Worm (Caenorhabditis elegans) whole organism, L4 larva: ENCODE measurements around the gene fipr-13.

ENCODE experiments used
- F44E2.7 ChIP-seq: fragments of 200-800 bp; sonication (Bioruptor generic); IDR thresholded peaks from 2 replicates; pipeline ENCODE4 v2.1.2; 2022; ENCODE audit warnings: missing genetic modification characterization, missing compliant biosample characterization
- T26A8.4 ChIP-seq: fragments of 200-800 bp; sonication (Bioruptor generic); IDR thresholded peaks from 2 replicates; pipeline ENCODE4 v1.3.6; 2022; ENCODE audit warnings: missing genetic modification characterization, missing compliant biosample characterization
- Y105C5A.15 ChIP-seq: fragments of 200-800 bp; sonication (Bioruptor generic); IDR thresholded peaks from 2 replicates; pipeline ENCODE4 v1.3.6; 2022; ENCODE audit warnings: missing genetic modification characterization, missing compliant biosample characterization
- Y48G9A.11 ChIP-seq: fragments of 200-800 bp; sonication (Bioruptor generic); IDR thresholded peaks from 2 replicates; pipeline ENCODE4 v1.3.6; 2022; ENCODE audit warnings: missing genetic modification reagents, missing genetic modification characterization, missing compliant biosample characterization
- aha-1 ChIP-seq: fragments of 150-350 bp; peaks from one replicate; lab custom pipeline; 2014; ENCODE audit warnings: missing biosample characterization, missing genetic modification characterization
- arid-1 ChIP-seq: fragments of 200-800 bp; sonication (Bioruptor generic); conservative IDR thresholded peaks from 2 replicates; pipeline ENCODE4 v1.3.6; 2022; ENCODE audit warnings: missing genetic modification reagents, missing genetic modification characterization, missing compliant biosample characterization
- ceh-20 ChIP-seq: fragments of 200-800 bp; sonication (Bioruptor generic); IDR thresholded peaks from 2 replicates; pipeline ENCODE4 v1.3.6; 2022; ENCODE audit warnings: missing genetic modification reagents, missing genetic modification characterization, missing compliant biosample characterization
- ceh-28 ChIP-seq: fragments of 150-350 bp; optimal IDR thresholded peaks from 2 replicates; lab custom pipeline; 2014; ENCODE audit warnings: missing biosample characterization, missing genetic modification reagents, missing genetic modification characterization
- cey-2 ChIP-seq: sonication (generic microtip); optimal IDR thresholded peaks from 3 replicates; lab custom pipeline; 2017; ENCODE audit warnings: missing genetic modification characterization, mild to moderate bottlenecking, missing compliant biosample characterization, antibody characterized with exemption, borderline replicate concordance; ENCODE audit not compliant: insufficient read depth
- ctbp-1 ChIP-seq: fragments of 200-800 bp; sonication (Bioruptor generic); IDR thresholded peaks from 2 replicates; pipeline ENCODE4 v1.3.6; 2022; ENCODE audit warnings: missing genetic modification reagents, missing genetic modification characterization, missing compliant biosample characterization
- daf-12 ChIP-seq: fragments of 150-350 bp; optimal IDR thresholded peaks from 2 replicates; lab custom pipeline; 2014; ENCODE audit warnings: missing biosample characterization, missing genetic modification reagents, missing genetic modification characterization
- daf-16 ChIP-seq, 3 experiments: sonication (generic microtip); optimal IDR thresholded peaks; 2 replicates each; lab custom pipeline; 2016 to 2017; ENCODE audit warnings: missing genetic modification characterization in 3 of 3, missing genetic modification reagents in 3 of 3, mild to moderate bottlenecking in 2 of 3, missing compliant biosample characterization in 2 of 3, missing biosample characterization in 1 of 3, moderate library complexity in 1 of 3
- daf-19 ChIP-seq: fragments of 200-800 bp; sonication (Bioruptor generic); conservative IDR thresholded peaks from 2 replicates; pipeline ENCODE4 v1.3.6; 2022; ENCODE audit warnings: missing genetic modification characterization, missing compliant biosample characterization
- daf-8 ChIP-seq: fragments of 200-800 bp; sonication (Bioruptor generic); IDR thresholded peaks from 2 replicates; pipeline ENCODE4 v1.3.6; 2022; ENCODE audit warnings: missing genetic modification characterization, missing compliant biosample characterization
- dmd-6 ChIP-seq: fragments of 200-800 bp; sonication (Bioruptor generic); IDR thresholded peaks from 2 replicates; pipeline ENCODE4 v1.3.6; 2022; ENCODE audit warnings: missing genetic modification reagents, missing genetic modification characterization, missing compliant biosample characterization
- dpl-1 ChIP-seq: fragments of 150-350 bp; optimal IDR thresholded peaks from 2 replicates; lab custom pipeline; 2014; ENCODE audit warnings: missing biosample characterization, missing genetic modification reagents, missing genetic modification characterization
- duxl-1 ChIP-seq: sonication (generic microtip); optimal IDR thresholded peaks from 2 replicates; lab custom pipeline; 2016; ENCODE audit warnings: mild to moderate bottlenecking, missing genetic modification characterization, moderate library complexity, missing compliant biosample characterization; ENCODE audit not compliant: poor library complexity
- dve-1 ChIP-seq: sonication (generic microtip); optimal IDR thresholded peaks from 2 replicates; lab custom pipeline; 2017; ENCODE audit warnings: antibody characterized with exemption, mild to moderate bottlenecking, missing genetic modification characterization, missing compliant biosample characterization; ENCODE audit not compliant: insufficient read depth
- hif-1 ChIP-seq, 2 experiments: sonication (generic microtip); optimal IDR thresholded peaks; 2 replicates each; lab custom pipeline; 2016 to 2017; ENCODE audit warnings: missing compliant biosample characterization in 2 of 2, missing genetic modification characterization in 2 of 2, missing genetic modification reagents in 2 of 2, missing genotype in 2 of 2, mild to moderate bottlenecking in 1 of 2
- hlh-11 ChIP-seq: fragments of 200-800 bp; sonication (Bioruptor generic); optimal IDR thresholded peaks from 2 replicates; lab custom pipeline; 2018; ENCODE audit warnings: mild to moderate bottlenecking, missing genetic modification characterization, missing compliant biosample characterization
- hlh-30 ChIP-seq: sonication (generic microtip); optimal IDR thresholded peaks from 2 replicates; lab custom pipeline; 2017; ENCODE audit warnings: antibody characterized with exemption, mild to moderate bottlenecking, missing genetic modification characterization, missing compliant biosample characterization; ENCODE audit not compliant: insufficient read depth
- hmg-1.1 ChIP-seq: fragments of 200-800 bp; sonication (Bioruptor generic); IDR thresholded peaks from 2 replicates; pipeline ENCODE4 v1.3.6; 2022; ENCODE audit warnings: missing genetic modification reagents, missing genetic modification characterization, missing compliant biosample characterization
- lim-7 ChIP-seq: fragments of 200-800 bp; sonication (Bioruptor generic); IDR thresholded peaks from 2 replicates; pipeline ENCODE4 v1.3.6; 2022; ENCODE audit warnings: missing genetic modification characterization, missing compliant biosample characterization
- lin-15B ChIP-seq: fragments of 150-350 bp; sonication (generic microtip); optimal IDR thresholded peaks from 3 replicates; lab custom pipeline; 2014; ENCODE audit warnings: missing biosample characterization, missing genetic modification characterization
- lsy-2 ChIP-seq, 2 experiments: fragments of 150-350 bp in 1 of 2; sonication (generic microtip) in 1 of 2; optimal IDR thresholded peaks; 2 replicates each; lab custom pipeline; 2014 to 2017; ENCODE audit warnings: missing biosample characterization in 2 of 2, missing genetic modification characterization in 2 of 2
- mdl-1 ChIP-seq, 2 experiments: fragments of 150-350 bp in 1 of 2; sonication (generic microtip) in 1 of 2; optimal IDR thresholded peaks; 2 replicates each; lab custom pipeline; 2014 to 2017; ENCODE audit warnings: missing biosample characterization in 2 of 2, missing genetic modification characterization in 2 of 2
- mep-1 ChIP-seq: fragments of 150-350 bp; sonication (generic microtip); optimal IDR thresholded peaks from 3 replicates; lab custom pipeline; 2014; ENCODE audit warnings: missing biosample characterization, missing genetic modification characterization
- mes-2 ChIP-seq: sonication (generic microtip); optimal IDR thresholded peaks from 2 replicates; lab custom pipeline; 2016; ENCODE audit warnings: missing genotype, mild to moderate bottlenecking, missing genetic modification characterization, missing compliant biosample characterization; ENCODE audit not compliant: poor library complexity, severe bottlenecking
- mxl-3 ChIP-seq: fragments of 200-800 bp; sonication (Bioruptor generic); optimal IDR thresholded peaks from 2 replicates; lab custom pipeline; 2018; ENCODE audit warnings: mild to moderate bottlenecking, missing genetic modification characterization, missing compliant biosample characterization
- nhr-10 ChIP-seq: fragments of 150-350 bp; optimal IDR thresholded peaks from 2 replicates; lab custom pipeline; 2014; ENCODE audit warnings: missing biosample characterization, missing genetic modification characterization
- nhr-102 ChIP-seq: sonication (generic microtip); optimal IDR thresholded peaks from 2 replicates; lab custom pipeline; 2016; ENCODE audit warnings: mild to moderate bottlenecking, missing genetic modification characterization, moderate library complexity, missing compliant biosample characterization
- nhr-11 ChIP-seq: fragments of 150-350 bp; optimal IDR thresholded peaks from 2 replicates; lab custom pipeline; 2014; ENCODE audit warnings: missing biosample characterization, missing genetic modification characterization
- nhr-28 ChIP-seq: fragments of 150-350 bp; optimal IDR thresholded peaks from 2 replicates; lab custom pipeline; 2014; ENCODE audit warnings: missing biosample characterization, missing genetic modification characterization
- nhr-42 ChIP-seq: fragments of 200-800 bp; sonication (Bioruptor generic); IDR thresholded peaks from 2 replicates; pipeline ENCODE4 v1.3.6; 2022; ENCODE audit warnings: missing genetic modification characterization, missing compliant biosample characterization
- nhr-48 ChIP-seq: sonication (generic microtip); optimal IDR thresholded peaks from 2 replicates; lab custom pipeline; 2016; ENCODE audit warnings: mild to moderate bottlenecking, missing genetic modification characterization, missing compliant biosample characterization
- nhr-6 ChIP-seq: fragments of 150-350 bp; optimal IDR thresholded peaks from 2 replicates; lab custom pipeline; 2014; ENCODE audit warnings: missing biosample characterization, missing genetic modification characterization
- rbr-2 ChIP-seq: sonication (generic microtip); optimal IDR thresholded peaks from 2 replicates; lab custom pipeline; 2016; ENCODE audit warnings: missing genotype, missing genetic modification characterization, missing compliant biosample characterization
- set-16 ChIP-seq: fragments of 200-800 bp; sonication (Bioruptor generic); IDR thresholded peaks from 2 replicates; pipeline ENCODE4 v1.3.6; 2022; ENCODE audit warnings: missing genetic modification reagents, missing genetic modification characterization, missing compliant biosample characterization
- skn-1 ChIP-seq: fragments of 150-350 bp; optimal IDR thresholded peaks from 2 replicates; lab custom pipeline; 2014; ENCODE audit warnings: missing biosample characterization, missing genetic modification characterization
- snpc-1.2 ChIP-seq: fragments of 200-800 bp; sonication (Bioruptor generic); IDR thresholded peaks from 2 replicates; pipeline ENCODE4 v1.3.6; 2022; ENCODE audit warnings: missing genetic modification reagents, missing genetic modification characterization, missing compliant biosample characterization
- spr-1 ChIP-seq: sonication (generic microtip); optimal IDR thresholded peaks from 2 replicates; lab custom pipeline; 2016; ENCODE audit warnings: mild to moderate bottlenecking, missing genetic modification characterization, missing compliant biosample characterization
- spr-3 ChIP-seq: fragments of 200-800 bp; sonication (Bioruptor generic); optimal IDR thresholded peaks from 2 replicates; lab custom pipeline; 2018; ENCODE audit warnings: mild to moderate bottlenecking, missing genetic modification characterization, missing compliant biosample characterization
- unc-62 ChIP-seq, 3 experiments: fragments of 150-350 bp in 1 of 3; sonication (generic microtip); optimal IDR thresholded peaks in 2 of 3; peaks in 1 of 3; 1 replicate in 1 of 3; 2 replicates in 2 of 3; lab custom pipeline; 2014 to 2017; ENCODE audit warnings: missing biosample characterization in 3 of 3, missing genetic modification characterization in 3 of 3, missing genetic modification reagents in 3 of 3, missing genotype in 1 of 3
- zag-1 ChIP-seq: fragments of 150-350 bp; optimal IDR thresholded peaks from 2 replicates; lab custom pipeline; 2014; ENCODE audit warnings: missing biosample characterization, missing genetic modification characterization
- zfp-2 ChIP-seq: sonication (generic microtip); optimal IDR thresholded peaks from 2 replicates; lab custom pipeline; 2016; ENCODE audit warnings: mild to moderate bottlenecking, missing genetic modification characterization, missing compliant biosample characterization
- zfp-3 ChIP-seq: fragments of 200-800 bp; sonication (Bioruptor generic); conservative IDR thresholded peaks from 2 replicates; pipeline ENCODE4 v1.3.6; 2022; ENCODE audit warnings: missing genetic modification reagents, missing genetic modification characterization, missing compliant biosample characterization
- zip-2 ChIP-seq: fragments of 150-350 bp; optimal IDR thresholded peaks from 2 replicates; lab custom pipeline; 2014; ENCODE audit warnings: missing biosample characterization, missing genetic modification characterization

The fipr-13 gene

DNA sequence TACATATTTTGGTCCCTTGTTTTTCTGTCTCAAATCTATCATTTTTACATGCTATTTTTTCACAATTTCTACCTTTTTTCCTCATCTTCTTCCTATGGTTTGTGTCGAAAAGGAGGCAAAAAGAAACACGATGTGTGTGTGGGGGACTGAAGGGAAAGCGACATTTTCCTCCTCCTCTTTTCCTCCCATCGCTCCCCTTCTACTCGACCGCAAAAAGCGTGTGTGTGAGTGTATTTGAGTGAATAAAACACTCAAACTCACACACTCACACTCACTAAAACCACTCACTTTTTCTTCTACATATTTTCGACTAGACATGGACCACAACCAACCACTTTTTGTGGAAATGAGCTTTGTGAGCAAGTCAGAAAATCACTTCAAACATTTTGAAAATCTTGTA lies 22.8 kb upstream of the fipr-13 start (continued):
- TF ChIP-seq zag-1 (no peak), daf-12 (tag; lab: Kevin White, UChicago) (no peak), zfp-2 (tag; lab: Kevin White, UChicago) (no peak), spr-1 (tag; lab: Kevin White, UChicago) (no peak), lim-7 (GFP tag; lab: Robert Waterston, UW) (0 out of 2 replicates have a peak, but pooled peaks have one; percentile 40), snpc-1.2 (GFP tag; lab: Robert Waterston, UW) (no peak), cey-2 (tag; lab: Kevin White, UChicago) (no peak), spr-3 (GFP tag; lab: Kevin White, UChicago) (no peak), F44E2.7 (GFP tag; lab: Robert Waterston, UW) (no peak), nhr-42 (no peak), daf-8 (no peak)

DNA sequence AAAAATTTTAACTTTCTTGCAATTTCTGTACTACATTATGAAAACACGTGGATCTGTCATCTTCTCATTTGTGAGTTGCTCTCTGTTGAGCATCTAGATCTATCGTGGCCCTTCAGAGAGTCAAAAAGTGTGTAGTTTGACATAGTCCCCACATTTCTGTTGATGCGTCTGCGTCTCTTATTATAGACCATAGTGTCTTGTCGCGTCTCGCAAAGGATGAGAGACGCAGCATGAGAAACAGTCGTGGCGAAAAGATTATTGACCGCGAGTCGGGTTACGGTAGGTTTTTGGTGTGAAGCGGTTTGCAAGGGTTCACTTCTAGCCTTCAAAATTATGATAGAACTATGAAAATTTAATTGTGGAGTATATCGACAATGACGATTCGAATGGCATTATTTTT lies 22.1 kb upstream of the fipr-13 start:
- TF ChIP-seq nhr-6 (peak; percentile 70), hlh-11 (peak; percentile 66), hlh-30 (tag; lab: Kevin White, UChicago) (peak; percentile 76), ctbp-1 (GFP tag; lab: Robert Waterston, UW) (peak; percentile 50; the same call in 1 of the 2 replicates), aha-1 (peak; percentile 97), lin-15B (no peak), nhr-48 (peak; percentile 15), nhr-28 (tag; lab: Kevin White, UChicago) (peak; percentile 49), rbr-2 (tag; lab: Kevin White, UChicago) (peak; percentile 51), zip-2 (tag; lab: Kevin White, UChicago) (no peak), spr-3 (GFP tag; lab: Kevin White, UChicago) (peak; percentile 49), Y48G9A.11 (no peak), nhr-10 (tag; lab: Kevin White, UChicago) (no peak), dve-1 (peak; percentile 75), set-16 (no peak), duxl-1 (tag; lab: Kevin White, UChicago) (peak; percentile 31), spr-1 (tag; lab: Kevin White, UChicago) (peak; percentile 10), lsy-2 (tag; optimal IDR thresholded peaks at IDR 0.05; lab: Kevin White, UChicago) (peak; percentile 87 to 97), hmg-1.1 (GFP tag; lab: Robert Waterston, UW) (peak; percentile 78), mes-2 (tag; lab: Kevin White, UChicago) (peak; percentile 79), hif-1 (tag; optimal IDR thresholded peaks at IDR 0.05; lab: Kevin White, UChicago) (peak in 1 of 2 experiments; percentile 47), dmd-6 (peak; percentile 61), mep-1 (tag; lab: Kevin White, UChicago) (no peak), mxl-3 (GFP tag; lab: Kevin White, UChicago) (peak; percentile 57), unc-62 (GFP tag; optimal IDR thresholded peaks at IDR 0.05 in 1 of 2; lab: Kevin White, UChicago) (peak in 1 of 2 experiments; percentile 97), unc-62 (tag; optimal IDR thresholded peaks at IDR 0.05; lab: Kevin White, UChicago) (no peak), Y105C5A.15 (no peak), zfp-3 (GFP tag; lab: Robert Waterston, UW) (0 out of 2 replicates have a peak, but pooled peaks have one; percentile 48), daf-19 (GFP tag; lab: Robert Waterston, UW) (no peak), nhr-11 (tag; lab: Kevin White, UChicago) (peak; percentile 46), dpl-1 (GFP tag; lab: Kevin White, UChicago) (peak; percentile 49), arid-1 (GFP tag; lab: Robert Waterston, UW) (peak; percentile 42; the same call in 1 of the 2 replicates), T26A8.4 (GFP tag; lab: Robert Waterston, UW) (peak; percentile 38; the same call in 1 of the 2 replicates), ceh-28 (peak; percentile 33), skn-1 (tag; lab: Kevin White, UChicago) (no peak), ceh-20 (peak; percentile 71), daf-16 (GFP tag; optimal IDR thresholded peaks at IDR 0.05; lab: Kevin White, UChicago) (no peak), daf-16 (tag; optimal IDR thresholded peaks at IDR 0.05; lab: Kevin White, UChicago) (peak; percentile 61), mdl-1 (tag; optimal IDR thresholded peaks at IDR 0.05; lab: Kevin White, UChicago) (peak; percentile 45 to 65), nhr-102 (peak; percentile 6)
